Fruit fly (Drosophila melanogaster): ENCODE data around the gene CG10466.

CG10466 gene

dm6 chr2L:19795320-19796110 is 3.6 kb downstream of the CG10466 start (continued):
- TF ChIP-seq CG11247 (GFP tag; IDR thresholded peaks at IDR 0.05) (no peak; the same call in 1 of the 2 replicates), sr (GFP tag; IDR thresholded peaks at IDR 0.05) (no peak), ERR (GFP tag; optimal IDR thresholded peaks at IDR 0.05) (peak; percentile 28), pzg (GFP tag; optimal IDR thresholded peaks at IDR 0.05) (peak; percentile 73), CG14965 (GFP tag; optimal IDR thresholded peaks at IDR 0.05; ENCODE audit: borderline replicate concordance) (no peak), CG15073 (GFP tag; optimal IDR thresholded peaks at IDR 0.05) (no peak), crol (GFP tag; IDR thresholded peaks at IDR 0.05) (peak; percentile 95), CG2116 (GFP tag; optimal IDR thresholded peaks at IDR 0.05) (peak; percentile 92), D (optimal IDR thresholded peaks at IDR 0.05) (no peak), D (GFP tag; optimal IDR thresholded peaks at IDR 0.05) (peak; percentile 27), CG1832 (GFP tag; optimal IDR thresholded peaks at IDR 0.05) (no peak), E2f2 (GFP tag; IDR thresholded peaks at IDR 0.05) (peak; percentile 60), D19B (GFP tag; optimal IDR thresholded peaks at IDR 0.05) (no peak), sc (optimal IDR thresholded peaks at IDR 0.05) (no peak), sc (GFP tag; optimal IDR thresholded peaks at IDR 0.05) (no peak), CG2129 (GFP tag; IDR thresholded peaks at IDR 0.05; ENCODE audit: partially characterized antibody) (peak; percentile 73), HLH4C (GFP tag; IDR thresholded peaks at IDR 0.05; ENCODE audit: partially characterized antibody) (peak; percentile 71), CG2199 (GFP tag; IDR thresholded peaks at IDR 0.05) (no peak), CG11696 (GFP tag; IDR thresholded peaks at IDR 0.05) (no peak), wor (GFP tag; IDR thresholded peaks at IDR 0.05) (no peak), CG11398 (GFP tag; optimal IDR thresholded peaks at IDR 0.05) (no peak), CG14860 (GFP tag; IDR thresholded peaks at IDR 0.05; ENCODE audit: partially characterized antibody) (peak; percentile 54), CG17912 (GFP tag; optimal IDR thresholded peaks at IDR 0.05) (no peak), amos (GFP tag; IDR thresholded peaks at IDR 0.05; ENCODE audit: partially characterized antibody) (peak; percentile 85), nom (GFP tag; optimal IDR thresholded peaks at IDR 0.05) (no peak), CG4854 (GFP tag; optimal IDR thresholded peaks at IDR 0.05) (peak; percentile 11), CG10979 (tag; optimal IDR thresholded peaks at IDR 0.05) (no peak), ac (GFP tag; optimal IDR thresholded peaks at IDR 0.05) (no peak), wek (GFP tag; optimal IDR thresholded peaks at IDR 0.05) (no peak), Abd-B (GFP tag; optimal IDR thresholded peaks at IDR 0.05) (peak; percentile 40), C15 (GFP tag; IDR thresholded peaks at IDR 0.05) (no peak), HmgD (GFP tag; optimal IDR thresholded peaks at IDR 0.05) (peak; percentile 60), Fer1 (GFP tag; optimal IDR thresholded peaks at IDR 0.05) (no peak), hbn (GFP tag; IDR thresholded peaks at IDR 0.05; ENCODE audit: partially characterized antibody) (peak; percentile 59; the same call in 1 of the 2 replicates), NFAT (GFP tag; IDR thresholded peaks at IDR 0.05) (peak; percentile 66), toy (GFP tag; IDR thresholded peaks at IDR 0.05) (no peak), CG12942 (GFP tag; optimal IDR thresholded peaks at IDR 0.05) (no peak), ato (GFP tag; IDR thresholded peaks at IDR 0.05; ENCODE audit: partially characterized antibody) (no peak), ssp (GFP tag; IDR thresholded peaks at IDR 0.05) (no peak), CkIIα-i1 (GFP tag; IDR thresholded peaks at IDR 0.05) (no peak), ro (GFP tag; IDR thresholded peaks at IDR 0.05) (no peak), CG9932 (GFP tag; IDR thresholded peaks at IDR 0.05) (peak; percentile 75), dan (GFP tag; IDR thresholded peaks at IDR 0.05) (no peak), BEAF-32 (GFP tag; optimal IDR thresholded peaks at IDR 0.05) (peak; percentile 88), Deaf1 (tag; optimal IDR thresholded peaks at IDR 0.05) (peak; percentile 39), Fer3 (tag; optimal IDR thresholded peaks at IDR 0.05) (peak; percentile 3), Meics (GFP tag; optimal IDR thresholded peaks at IDR 0.05) (peak; percentile 59), pnt (GFP tag; optimal IDR thresholded peaks at IDR 0.05) (peak; percentile 47), run (tag; optimal IDR thresholded peaks at IDR 0.05) (no peak), croc (GFP tag; conservative IDR thresholded peaks at IDR 0.05) (no peak)
